Fruit fly (Drosophila melanogaster): ENCODE measurements around the gene p38a.

The p38a gene

dm6 chr3R:24141013-24141592, 11.0 kb downstream of the p38a start, which contains the start of gene Kal1 (continued):
- no peak for TF ChIP-seq pho (GFP tag; optimal IDR thresholded peaks at IDR 0.05)
- TF ChIP-seq YL-1 (GFP tag; optimal IDR thresholded peaks at IDR 0.05), result peak; percentile 61
- peak; percentile 72 for TF ChIP-seq CG13123 (GFP tag; optimal IDR thresholded peaks at IDR 0.05)
- peak; percentile 81 for TF ChIP-seq CG3726 (GFP tag; IDR thresholded peaks at IDR 0.05)
- TF ChIP-seq CG13296 (GFP tag; optimal IDR thresholded peaks at IDR 0.05), result peak; percentile 88
- no peak for TF ChIP-seq zfh2 (GFP tag; optimal IDR thresholded peaks at IDR 0.05)
- no peak for TF ChIP-seq Opbp (GFP tag; IDR thresholded peaks at IDR 0.05; ENCODE audit: partially characterized antibody)
- 0 out of 4 replicates have a peak, but pooled peaks have one; percentile 44 for TF ChIP-seq Dll (GFP tag; IDR thresholded peaks at IDR 0.05; ENCODE audit: partially characterized antibody)
- TF ChIP-seq crol (GFP tag; IDR thresholded peaks at IDR 0.05), result peak; percentile 69
- peak; percentile 97 for TF ChIP-seq CG10979 (tag; optimal IDR thresholded peaks at IDR 0.05)
- TF ChIP-seq az2 (GFP tag; optimal IDR thresholded peaks at IDR 0.05), result peak; percentile 89
- peak in 1 of 2 experiments; percentile 82 for TF ChIP-seq Hr78 (GFP tag; optimal IDR thresholded peaks at IDR 0.05)
- no peak for TF ChIP-seq gro (GFP tag; optimal IDR thresholded peaks at IDR 0.05)
- no peak for TF ChIP-seq vfl (GFP tag; optimal IDR thresholded peaks at IDR 0.05)
- TF ChIP-seq Atf6 (GFP tag; IDR thresholded peaks at IDR 0.05), result peak; percentile 89
- TF ChIP-seq CG8281 (tag; optimal IDR thresholded peaks at IDR 0.05), result peak; percentile 70
- TF ChIP-seq Hr39 (optimal IDR thresholded peaks at IDR 0.05), result no peak
- peak; percentile 78 for TF ChIP-seq CG8290 (GFP tag; optimal IDR thresholded peaks at IDR 0.05)
- TF ChIP-seq CG8290 (tag; optimal IDR thresholded peaks at IDR 0.05), result peak in 1 of 2 experiments; percentile 66
- TF ChIP-seq CrebB (tag; optimal IDR thresholded peaks at IDR 0.05), result peak; percentile 89
- TF ChIP-seq Scr (GFP tag; IDR thresholded peaks at IDR 0.05; ENCODE audit: partially characterized antibody), result no peak
- peak; percentile 85 for TF ChIP-seq CG5245 (GFP tag; optimal IDR thresholded peaks at IDR 0.05)
- TF ChIP-seq ci (GFP tag; IDR thresholded peaks at IDR 0.05), result peak; percentile 98
- TF ChIP-seq bigmax (GFP tag; optimal IDR thresholded peaks at IDR 0.05), result no peak
- peak; percentile 49 for TF ChIP-seq Fer2 (tag; optimal IDR thresholded peaks at IDR 0.05)
- no peak for TF ChIP-seq ash1 (GFP tag; optimal IDR thresholded peaks at IDR 0.05)
- peak; percentile 90 for TF ChIP-seq Ada2b (GFP tag; IDR thresholded peaks at IDR 0.05)
- peak; percentile 91 for TF ChIP-seq Six4 (GFP tag; optimal IDR thresholded peaks at IDR 0.05)
- TF ChIP-seq Bgb (GFP tag; IDR thresholded peaks at IDR 0.05; ENCODE audit: partially characterized antibody), result no peak
- no peak for TF ChIP-seq zen2 (GFP tag; IDR thresholded peaks at IDR 0.05; ENCODE audit: partially characterized antibody)
- peak; percentile 97 for TF ChIP-seq CG2712 (tag; optimal IDR thresholded peaks at IDR 0.05)
- peak; percentile 85 for TF ChIP-seq CG5180 (GFP tag; optimal IDR thresholded peaks at IDR 0.05)
- peak; percentile 89 for TF ChIP-seq CG6272 (GFP tag; IDR thresholded peaks at IDR 0.05)
- peak; percentile 92 for TF ChIP-seq dysf (GFP tag; IDR thresholded peaks at IDR 0.05)
- no peak for TF ChIP-seq gfzf (GFP tag; optimal IDR thresholded peaks at IDR 0.05)
- peak; percentile 61 for TF ChIP-seq Dek (tag; optimal IDR thresholded peaks at IDR 0.05)
- TF ChIP-seq HmgZ (tag; optimal IDR thresholded peaks at IDR 0.05), result peak; percentile 81
- peak; percentile 94 for TF ChIP-seq CG15601 (tag; optimal IDR thresholded peaks at IDR 0.05)
- no peak for TF ChIP-seq ERR (GFP tag; optimal IDR thresholded peaks at IDR 0.05)
- TF ChIP-seq kay (GFP tag; optimal IDR thresholded peaks at IDR 0.05), result peak; percentile 62
- TF ChIP-seq CG6854 (GFP tag; optimal IDR thresholded peaks at IDR 0.05), result peak; percentile 86
- peak; percentile 44; the same call in 1 of the 2 replicates for TF ChIP-seq CG17612 (GFP tag; IDR thresholded peaks at IDR 0.05)
- TF ChIP-seq trh (GFP tag; optimal IDR thresholded peaks at IDR 0.05), result peak; percentile 52
- peak; percentile 95 for TF ChIP-seq Awh (GFP tag; IDR thresholded peaks at IDR 0.05)
- peak; percentile 96 for TF ChIP-seq unpg (GFP tag; optimal IDR thresholded peaks at IDR 0.05)
- no peak for TF ChIP-seq dm (GFP tag; optimal IDR thresholded peaks at IDR 0.05)
- peak; percentile 81 for TF ChIP-seq CG9437 (GFP tag; optimal IDR thresholded peaks at IDR 0.05)
- TF ChIP-seq HLH4C (GFP tag; IDR thresholded peaks at IDR 0.05; ENCODE audit: partially characterized antibody), result peak; percentile 39; the same call in 1 of the 3 replicates
- TF ChIP-seq CG13894 (tag; optimal IDR thresholded peaks at IDR 0.05), result no peak
- peak; percentile 89 for TF ChIP-seq CG17568 (GFP tag; optimal IDR thresholded peaks at IDR 0.05)
